Worm (Caenorhabditis elegans) whole organism, L2 larva: Measurements from ENCODE around the gene K10D11.7.
A peak's percentile ranks its signal among the peaks of the same experiment; 100 is the strongest.

ENCODE experiments used
- C34F6.9 ChIP-seq: fragments of 150-350 bp; optimal IDR thresholded peaks from 2 replicates; lab custom pipeline; 2014; ENCODE audit warnings: missing biosample characterization, missing genetic modification characterization
- R02D3.7 ChIP-seq: fragments of 150-350 bp; optimal IDR thresholded peaks from 2 replicates; lab custom pipeline; 2014; ENCODE audit warnings: missing biosample characterization, missing genetic modification characterization
- Y55F3AM.14 ChIP-seq: fragments of 200-800 bp; sonication (Bioruptor generic); optimal IDR thresholded peaks from 2 replicates; lab custom pipeline; 2018; ENCODE audit warnings: mild to moderate bottlenecking, missing genetic modification characterization, missing compliant biosample characterization
- ZK546.5 ChIP-seq: sonication (generic microtip); optimal IDR thresholded peaks from 2 replicates; lab custom pipeline; 2017; ENCODE audit warnings: missing biosample characterization, missing genetic modification characterization
- alr-1 ChIP-seq: fragments of 150-350 bp; optimal IDR thresholded peaks from 2 replicates; lab custom pipeline; 2014; ENCODE audit warnings: missing biosample characterization, missing genetic modification characterization
- ama-1 ChIP-seq: fragments of 150-350 bp; optimal IDR thresholded peaks from 2 replicates; lab custom pipeline; 2018; ENCODE audit warnings: inconsistent platforms
- ceh-16 ChIP-seq: fragments of 150-350 bp; optimal IDR thresholded peaks from 2 replicates; lab custom pipeline; 2014; ENCODE audit warnings: missing biosample characterization, missing genetic modification characterization
- ceh-82 ChIP-seq: fragments of 150-350 bp; optimal IDR thresholded peaks from 2 replicates; lab custom pipeline; 2014; ENCODE audit warnings: missing biosample characterization, missing genetic modification characterization
- crh-2 ChIP-seq: sonication (generic microtip); optimal IDR thresholded peaks from 2 replicates; lab custom pipeline; 2017; ENCODE audit warnings: missing biosample characterization, missing genetic modification characterization
- dmd-4 ChIP-seq: sonication (generic microtip); optimal IDR thresholded peaks from 2 replicates; lab custom pipeline; 2017; ENCODE audit warnings: missing biosample characterization, missing genetic modification characterization
- egl-27 ChIP-seq: sonication (generic microtip); optimal IDR thresholded peaks from 3 replicates; lab custom pipeline; 2017; ENCODE audit warnings: missing biosample characterization, missing genetic modification reagents, missing genetic modification characterization
- elt-1 ChIP-seq: fragments of 150-350 bp; optimal IDR thresholded peaks from 2 replicates; lab custom pipeline; 2014; ENCODE audit warnings: missing biosample characterization, missing genetic modification characterization
- elt-3 ChIP-seq: sonication (generic microtip); optimal IDR thresholded peaks from 2 replicates; lab custom pipeline; 2017; ENCODE audit warnings: missing biosample characterization, missing genetic modification characterization
- fos-1 ChIP-seq: fragments of 150-350 bp; optimal IDR thresholded peaks from 2 replicates; lab custom pipeline; 2014; ENCODE audit warnings: missing biosample characterization, missing genetic modification characterization
- lin-11 ChIP-seq: fragments of 150-350 bp; sonication (generic microtip); optimal IDR thresholded peaks from 2 replicates; lab custom pipeline; 2014; ENCODE audit warnings: missing biosample characterization, missing genetic modification characterization, inconsistent platforms, mixed read lengths
- lin-13 ChIP-seq: fragments of 150-350 bp; optimal IDR thresholded peaks from 2 replicates; lab custom pipeline; 2014; ENCODE audit warnings: missing biosample characterization, missing genetic modification reagents, missing genetic modification characterization
- lin-39 ChIP-seq: fragments of 150-350 bp; optimal IDR thresholded peaks from 2 replicates; lab custom pipeline; 2014; ENCODE audit warnings: missing biosample characterization, missing genetic modification reagents, missing genetic modification characterization
- lsy-2 ChIP-seq, 2 experiments: fragments of 150-350 bp in 1 of 2; sonication (generic microtip) in 1 of 2; optimal IDR thresholded peaks; 2 replicates each; lab custom pipeline; 2014 to 2017; ENCODE audit warnings: missing biosample characterization in 2 of 2, missing genetic modification characterization in 2 of 2
- mab-5 ChIP-seq: fragments of 150-350 bp; optimal IDR thresholded peaks from 2 replicates; lab custom pipeline; 2014; ENCODE audit warnings: missing biosample characterization, missing genetic modification characterization
- mbf-1 ChIP-seq: sonication (generic microtip); optimal IDR thresholded peaks from 2 replicates; lab custom pipeline; 2017; ENCODE audit warnings: missing biosample characterization, missing genetic modification characterization
- mdl-1 ChIP-seq, 2 experiments: fragments of 150-350 bp in 1 of 2; sonication (generic microtip) in 1 of 2; optimal IDR thresholded peaks; 2 replicates each; lab custom pipeline; 2017; ENCODE audit warnings: missing biosample characterization in 2 of 2, missing genetic modification characterization in 2 of 2
- nhr-129 ChIP-seq: fragments of 150-350 bp; optimal IDR thresholded peaks from 2 replicates; lab custom pipeline; 2014; ENCODE audit warnings: missing biosample characterization, missing genetic modification characterization
- nhr-23 ChIP-seq: fragments of 150-350 bp; optimal IDR thresholded peaks from 2 replicates; lab custom pipeline; 2014; ENCODE audit warnings: missing biosample characterization, missing genetic modification reagents, missing genetic modification characterization
- nhr-237 ChIP-seq: fragments of 150-350 bp; optimal IDR thresholded peaks from 2 replicates; lab custom pipeline; 2014; ENCODE audit warnings: missing biosample characterization, missing genetic modification characterization
- nhr-6 ChIP-seq: fragments of 150-350 bp; optimal IDR thresholded peaks from 2 replicates; lab custom pipeline; 2014; ENCODE audit warnings: missing biosample characterization, missing genetic modification characterization
- nhr-77 ChIP-seq: fragments of 150-350 bp; optimal IDR thresholded peaks from 2 replicates; lab custom pipeline; 2014; ENCODE audit warnings: missing biosample characterization, missing genetic modification characterization
- peb-1 ChIP-seq: fragments of 150-350 bp; optimal IDR thresholded peaks from 2 replicates; lab custom pipeline; 2014; ENCODE audit warnings: missing biosample characterization, missing genetic modification characterization
- sem-4 ChIP-seq: fragments of 150-350 bp; optimal IDR thresholded peaks from 2 replicates; lab custom pipeline; 2014; ENCODE audit warnings: missing biosample characterization, missing genetic modification reagents, missing genetic modification characterization
- skn-1 ChIP-seq: sonication (generic microtip); optimal IDR thresholded peaks from 2 replicates; lab custom pipeline; 2017; ENCODE audit warnings: missing biosample characterization, missing genetic modification characterization
- sma-3 ChIP-seq: sonication (generic microtip); optimal IDR thresholded peaks from 2 replicates; lab custom pipeline; 2016; ENCODE audit warnings: missing genetic modification reagents, missing genetic modification characterization, missing compliant biosample characterization
- sma-9 ChIP-seq, 2 experiments: fragments of 150-350 bp in 1 of 2; sonication (generic microtip) in 1 of 2; optimal IDR thresholded peaks; 2 replicates each; lab custom pipeline; 2014 to 2016; ENCODE audit warnings: missing genetic modification characterization in 2 of 2, mild to moderate bottlenecking in 1 of 2, missing biosample characterization in 1 of 2, missing compliant biosample characterization in 1 of 2, missing genetic modification reagents in 1 of 2, moderate library complexity in 1 of 2
- snpc-4 ChIP-seq: fragments of 150-350 bp; optimal IDR thresholded peaks from 2 replicates; lab custom pipeline; 2014; ENCODE audit warnings: missing biosample characterization, missing genetic modification characterization
- unc-62 ChIP-seq: fragments of 150-350 bp; optimal IDR thresholded peaks from 2 replicates; lab custom pipeline; 2014; ENCODE audit warnings: missing biosample characterization, missing genetic modification reagents, missing genetic modification characterization
- ztf-1 ChIP-seq: fragments of 200-800 bp; sonication (Bioruptor generic); conservative IDR thresholded peaks from 2 replicates; pipeline ENCODE4 v1.3.6; 2022; ENCODE audit warnings: missing genetic modification characterization, missing compliant biosample characterization
- ztf-11 ChIP-seq: sonication (generic microtip); optimal IDR thresholded peaks from 2 replicates; lab custom pipeline; 2017; ENCODE audit warnings: missing biosample characterization, missing genetic modification characterization
- ztf-4 ChIP-seq: fragments of 150-350 bp; optimal IDR thresholded peaks from 2 replicates; lab custom pipeline; 2014; ENCODE audit warnings: missing biosample characterization, missing genetic modification characterization

K10D11.7 gene

ce11 chrIV:12965074-12965473 lies 30.7 kb downstream of the K10D11.7 start, which contains the start of gene dod-22:
Gene dod-22, plus strand, starts transcription at chrIV:12965374.
- peak; percentile 21 for TF ChIP-seq fos-1 (tag; lab: Kevin White, UChicago)
- no peak for TF ChIP-seq nhr-23 (tag; lab: Kevin White, UChicago)
- no peak for TF ChIP-seq lsy-2 (tag; optimal IDR thresholded peaks at IDR 0.05; lab: Kevin White, UChicago)

ce11 chrIV:12964648-12965047 lies 31.1 kb downstream of the K10D11.7 start:
- TF ChIP-seq sma-3 (GFP tag; lab: Kevin White, UChicago) = no peak
- peak; percentile 33 for TF ChIP-seq sma-9 (GFP tag; optimal IDR thresholded peaks at IDR 0.05; lab: Kevin White, UChicago)
- TF ChIP-seq sma-9 (tag; optimal IDR thresholded peaks at IDR 0.05; lab: Kevin White, UChicago) = no peak
- peak; percentile 56 for TF ChIP-seq fos-1 (tag; lab: Kevin White, UChicago)

- TF ChIP-seq sma-9 (GFP tag; optimal IDR thresholded peaks at IDR 0.05; lab: Kevin White, UChicago) = peak; percentile 25
- TF ChIP-seq sma-9 (tag; optimal IDR thresholded peaks at IDR 0.05; lab: Kevin White, UChicago) = no peak
- TF ChIP-seq R02D3.7 = no peak
- TF ChIP-seq skn-1 (tag; lab: Kevin White, UChicago) = peak; percentile 43
- peak; percentile 86 for TF ChIP-seq fos-1 (tag; lab: Kevin White, UChicago)
- TF ChIP-seq nhr-6 (tag; lab: Kevin White, UChicago) = no peak
Observed at ce11 chrIV:12962564-12962963, 33.2 kb downstream of the K10D11.7 start, which contains the start of gene F55G11.8. Gene F55G11.8, plus strand, starts transcription at chrIV:12962808.

- TF ChIP-seq R02D3.7 (no peak), nhr-23 (tag; lab: Kevin White, UChicago) (no peak), ztf-1 (GFP tag; lab: Robert Waterston, UW) (no peak), nhr-237 (tag; lab: Kevin White, UChicago) (no peak), sma-3 (GFP tag; lab: Kevin White, UChicago) (no peak), sma-9 (GFP tag; optimal IDR thresholded peaks at IDR 0.05; lab: Kevin White, UChicago) (no peak), sma-9 (tag; optimal IDR thresholded peaks at IDR 0.05; lab: Kevin White, UChicago) (no peak), C34F6.9 (tag; lab: Kevin White, UChicago) (no peak), nhr-129 (tag; lab: Kevin White, UChicago) (no peak), ama-1 (no peak), lin-13 (no peak), mab-5 (no peak), crh-2 (no peak), ceh-82 (no peak), lin-39 (tag; lab: Kevin White, UChicago) (no peak), lin-11 (tag; lab: Kevin White, UChicago) (no peak), ceh-16 (tag; lab: Kevin White, UChicago) (no peak), nhr-77 (tag; lab: Kevin White, UChicago) (no peak)
Observed at ce11 chrIV:12960136-12960535, 35.6 kb downstream of the K10D11.7 start, which contains the start of gene F55G11.7. Gene F55G11.7, plus strand, starts transcription at chrIV:12960436.

- no peak for TF ChIP-seq ceh-82
- no peak for TF ChIP-seq ZK546.5
- TF ChIP-seq ztf-4 (tag; lab: Kevin White, UChicago) = no peak
- TF ChIP-seq nhr-6 (tag; lab: Kevin White, UChicago) = no peak
- TF ChIP-seq snpc-4 = no peak
- no peak for TF ChIP-seq elt-1 (tag; lab: Kevin White, UChicago)
- TF ChIP-seq alr-1 (tag; lab: Kevin White, UChicago) = no peak
- no peak for TF ChIP-seq Y55F3AM.14 (GFP tag; lab: Kevin White, UChicago)
- no peak for TF ChIP-seq elt-3 (tag; lab: Kevin White, UChicago)
Observed at ce11 chrIV:12957730-12958129, 38.1 kb downstream of the K10D11.7 start, which contains the start of gene F55G11.6. Gene F55G11.6, plus strand, starts transcription at chrIV:12958030.

ce11 chrIV:12948470-12948869 lies 47.3 kb downstream of the K10D11.7 start, which contains the start of gene F55G11.10:
Gene F55G11.10, plus strand, starts transcription at chrIV:12948770.
- TF ChIP-seq unc-62 (no peak), sma-3 (GFP tag; lab: Kevin White, UChicago) (no peak), egl-27 (tag; lab: Kevin White, UChicago) (no peak), nhr-77 (tag; lab: Kevin White, UChicago) (no peak), elt-1 (tag; lab: Kevin White, UChicago) (no peak), C34F6.9 (tag; lab: Kevin White, UChicago) (no peak), mdl-1 (tag; optimal IDR thresholded peaks at IDR 0.05; lab: Kevin White, UChicago) (no peak), R02D3.7 (no peak), dmd-4 (tag; lab: Kevin White, UChicago) (no peak), ztf-11 (tag; lab: Kevin White, UChicago) (no peak), peb-1 (tag; lab: Kevin White, UChicago) (no peak), sem-4 (no peak), snpc-4 (no peak), mbf-1 (tag; lab: Kevin White, UChicago) (no peak)
